Fruit fly (Drosophila melanogaster) whole organism, wandering third instar larva: Measurements from ENCODE around the gene gammaCOP.

Experiments used
- Abd-B ChIP-seq: fragments of >200 bp; optimal IDR thresholded peaks from 2 replicates; lab custom pipeline; 2017; ENCODE audit warnings: missing biosample characterization, missing genetic modification characterization
- Dif ChIP-seq: fragments of 200-275, 200-300 bp; sonication (Bioruptor generic); optimal IDR thresholded peaks from 2 replicates; lab custom pipeline; 2018; ENCODE audit warnings: missing biosample characterization, missing genetic modification characterization; ENCODE audit not compliant: partially characterized antibody
- HLH106 ChIP-seq: fragments of 200-800 bp; optimal IDR thresholded peaks from 3 replicates; lab custom pipeline; 2019; ENCODE audit warnings: missing biosample characterization, mild to moderate bottlenecking, missing genetic modification characterization, moderate library complexity
- Myc ChIP-seq: fragments of >200 bp; optimal IDR thresholded peaks from 2 replicates; lab custom pipeline; 2017
- Vsx2 ChIP-seq: fragments of 200-300, 225-300 bp; sonication (Bioruptor generic); optimal IDR thresholded peaks from 2 replicates; lab custom pipeline; 2018; ENCODE audit warnings: missing biosample characterization, missing genetic modification characterization; ENCODE audit not compliant: partially characterized antibody
- br ChIP-seq: fragments of 200-800 bp; sonication (Bioruptor generic); optimal IDR thresholded peaks from 2 replicates; lab custom pipeline; 2016; ENCODE audit warnings: missing biosample characterization, missing genetic modification characterization
- foxo ChIP-seq, 2 experiments: fragments of 200-800 bp; sonication (Bioruptor generic); optimal IDR thresholded peaks; 2 replicates in 1 of 2; 3 replicates in 1 of 2; lab custom pipeline; 2016 to 2017; ENCODE audit warnings: missing biosample characterization in 2 of 2, missing genetic modification characterization in 2 of 2
- h ChIP-seq: fragments of 200-800 bp; sonication (Bioruptor generic); optimal IDR thresholded peaks from 3 replicates; lab custom pipeline; 2016; ENCODE audit warnings: missing biosample characterization, mild to moderate bottlenecking, missing genetic modification characterization
- jim ChIP-seq: fragments of 175-275, 200-325 bp; sonication (Bioruptor generic); optimal IDR thresholded peaks from 2 replicates; lab custom pipeline; 2016; ENCODE audit warnings: missing biosample characterization, mild to moderate bottlenecking, missing genetic modification characterization
- lola ChIP-seq: fragments of >200 bp; optimal IDR thresholded peaks from 2 replicates; lab custom pipeline; 2017; ENCODE audit warnings: missing biosample characterization, missing genetic modification characterization
- pan ChIP-seq: fragments of >200 bp; optimal IDR thresholded peaks from 2 replicates; lab custom pipeline; 2017
- psq ChIP-seq: fragments of 200-800 bp; sonication (Bioruptor generic); optimal IDR thresholded peaks from 3 replicates; lab custom pipeline; 2017; ENCODE audit warnings: missing biosample characterization, mild to moderate bottlenecking, missing genetic modification characterization, moderate library complexity
- rgr ChIP-seq: fragments of 200-800 bp; sonication (Bioruptor generic); optimal IDR thresholded peaks from 3 replicates; lab custom pipeline; 2016; ENCODE audit warnings: missing biosample characterization, mild to moderate bottlenecking, missing genetic modification characterization
- usp ChIP-seq: fragments of >200 bp; optimal IDR thresholded peaks from 2 replicates; lab custom pipeline; 2017; ENCODE audit warnings: missing biosample characterization, missing genetic modification characterization

DNA sequence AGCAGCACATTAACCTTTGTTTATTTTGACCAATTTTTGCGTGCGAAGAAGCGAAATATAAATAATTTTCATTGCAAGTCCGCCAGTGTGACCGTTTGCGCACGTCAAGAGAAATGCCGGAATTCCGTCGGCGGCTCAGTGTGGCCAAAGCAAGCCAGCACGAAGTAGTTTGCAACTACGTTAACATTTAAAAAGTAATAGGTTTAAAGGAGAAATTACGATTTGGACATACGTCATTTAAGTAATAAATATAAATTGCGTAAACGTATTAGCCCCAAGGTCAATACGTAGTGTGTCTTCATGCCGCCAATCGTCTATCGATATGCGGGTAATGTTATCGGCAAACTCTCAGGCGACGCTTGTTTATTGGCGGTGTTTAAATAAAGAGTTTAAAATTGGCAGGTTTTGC, 8.6 kb downstream of the gammaCOP start, which contains the start of the genes pygo and rod:
- TF ChIP-seq Vsx2 (GFP tag; lab: Kevin White, UChicago) (no peak), Dif (no peak), Abd-B (no peak), psq (GFP tag; lab: Kevin White, UChicago) (no peak), HLH106 (no peak), rgr (GFP tag; lab: Kevin White, UChicago) (no peak), lola (no peak), jim (GFP tag; lab: Kevin White, UChicago) (no peak), foxo (GFP tag; optimal IDR thresholded peaks at IDR 0.05; lab: Kevin White, UChicago) (no peak), h (GFP tag; lab: Kevin White, UChicago) (no peak), br (GFP tag; lab: Kevin White, UChicago) (no peak), Myc (lab: Kevin White, UChicago) (no peak), pan (lab: Kevin White, UChicago) (no peak), usp (GFP tag; lab: Kevin White, UChicago) (no peak)
